Fruit fly (Drosophila melanogaster) whole organism, embryonic: ENCODE measurements around the gene Polr2G.

ENCODE experiments used
- Antp ChIP-seq: fragments of 200-800 bp; sonication (Bioruptor generic); optimal IDR thresholded peaks from 3 replicates; lab custom pipeline; 2016; ENCODE audit warnings: missing biosample characterization, missing genetic modification characterization
- B-H1 ChIP-seq: fragments of 200-800 bp; sonication (Bioruptor generic); IDR thresholded peaks from 3 replicates; pipeline ENCODE4 v1.3.6; 2022; ENCODE audit warnings: missing biosample characterization, missing genetic modification characterization
- BEAF-32 ChIP-seq: fragments of 200-800 bp; sonication (Bioruptor generic); optimal IDR thresholded peaks from 3 replicates; lab custom pipeline; 2017; ENCODE audit warnings: missing biosample characterization, missing genetic modification characterization, mild to moderate bottlenecking, moderate library complexity, missing genetic modification reagents
- BtbVII ChIP-seq: fragments of 200-800 bp; sonication (Bioruptor generic); optimal IDR thresholded peaks from 3 replicates; lab custom pipeline; 2017; ENCODE audit warnings: missing biosample characterization, mild to moderate bottlenecking, missing genetic modification characterization
- CG10366 ChIP-seq: fragments of 200-800 bp; sonication (Bioruptor generic); IDR thresholded peaks from 2 replicates; pipeline ENCODE4 v1.3.6; 2022; ENCODE audit warnings: missing biosample characterization, missing genetic modification characterization
- CG10431 ChIP-seq: fragments of 200-800 bp; sonication (Bioruptor generic); optimal IDR thresholded peaks from 3 replicates; lab custom pipeline; 2018; ENCODE audit warnings: missing biosample characterization, mild to moderate bottlenecking, missing genetic modification characterization
- CG13894 ChIP-seq: fragments of 200-800 bp; sonication (Bioruptor generic); optimal IDR thresholded peaks from 3 replicates; lab custom pipeline; 2018; ENCODE audit warnings: missing biosample characterization, mild to moderate bottlenecking, missing genetic modification characterization, moderate library complexity
- CG14441 ChIP-seq: fragments of 200-800 bp; sonication (Bioruptor generic); IDR thresholded peaks from 2 replicates; pipeline ENCODE4 v1.3.6; 2022; ENCODE audit warnings: missing biosample characterization, missing genetic modification characterization
- CG1529 ChIP-seq: fragments of 200-800 bp; sonication (Bioruptor generic); optimal IDR thresholded peaks from 3 replicates; lab custom pipeline; 2018; ENCODE audit warnings: missing biosample characterization, missing genetic modification characterization
- CG15696 ChIP-seq: fragments of 200-800 bp; sonication (Bioruptor generic); optimal IDR thresholded peaks from 2 replicates; lab custom pipeline; 2019; ENCODE audit warnings: missing biosample characterization, mild to moderate bottlenecking, missing genetic modification characterization, moderate library complexity
- CG1603 ChIP-seq: fragments of 200-800 bp; sonication (Bioruptor generic); optimal IDR thresholded peaks from 2 replicates; lab custom pipeline; 2019; ENCODE audit warnings: missing biosample characterization, mild to moderate bottlenecking, missing genetic modification characterization, moderate library complexity
- CG17568 ChIP-seq: fragments of 200-800 bp; sonication (Bioruptor generic); optimal IDR thresholded peaks from 2 replicates; lab custom pipeline; 2018; ENCODE audit warnings: missing biosample characterization, mild to moderate bottlenecking, missing genetic modification characterization, moderate library complexity
- CG17802 ChIP-seq: fragments of 200-800 bp; sonication (Bioruptor generic); optimal IDR thresholded peaks from 2 replicates; lab custom pipeline; 2018; ENCODE audit warnings: missing biosample characterization, mild to moderate bottlenecking, missing genetic modification characterization, moderate library complexity
- CG18262 ChIP-seq: fragments of 200-800 bp; optimal IDR thresholded peaks from 3 replicates; lab custom pipeline; 2019; ENCODE audit warnings: missing biosample characterization, mild to moderate bottlenecking, missing genetic modification characterization, moderate library complexity
- CG2678 ChIP-seq: fragments of 200-800 bp; sonication (Bioruptor generic); optimal IDR thresholded peaks from 3 replicates; lab custom pipeline; 2019; ENCODE audit warnings: missing biosample characterization, mild to moderate bottlenecking, missing genetic modification characterization, moderate library complexity
- CG31365 ChIP-seq: fragments of 200-800 bp; sonication (Bioruptor generic); optimal IDR thresholded peaks from 2 replicates; lab custom pipeline; 2018; ENCODE audit warnings: missing biosample characterization, mild to moderate bottlenecking, missing genetic modification characterization
- CG4730 ChIP-seq: fragments of 200-800 bp; sonication (Bioruptor generic); IDR thresholded peaks from 2 replicates; pipeline ENCODE4 v1.3.6; 2022; ENCODE audit warnings: missing biosample characterization, missing genetic modification characterization
- CG4820 ChIP-seq: fragments of 200-800 bp; sonication (Bioruptor generic); optimal IDR thresholded peaks from 3 replicates; lab custom pipeline; 2016; ENCODE audit warnings: missing biosample characterization, missing genetic modification characterization
- CG5180 ChIP-seq: fragments of 200-800 bp; sonication (Bioruptor generic); optimal IDR thresholded peaks from 3 replicates; lab custom pipeline; 2017; ENCODE audit warnings: missing biosample characterization, missing genetic modification characterization, mild to moderate bottlenecking, moderate library complexity, missing genetic modification reagents
- CG7928 ChIP-seq: fragments of 200-800 bp; sonication (Bioruptor generic); optimal IDR thresholded peaks from 2 replicates; lab custom pipeline; 2017; ENCODE audit warnings: missing biosample characterization, mild to moderate bottlenecking, missing genetic modification characterization
- CG8765 ChIP-seq: fragments of 200-800 bp; sonication (Bioruptor generic); IDR thresholded peaks from 2 replicates; pipeline ENCODE4 v1.3.6; 2022; ENCODE audit warnings: missing biosample characterization, missing genetic modification characterization
- Dp ChIP-seq: fragments of 200-800 bp; sonication (Bioruptor generic); optimal IDR thresholded peaks from 2 replicates; lab custom pipeline; 2018; ENCODE audit warnings: missing biosample characterization, mild to moderate bottlenecking, missing genetic modification characterization, moderate library complexity
- Gug ChIP-seq: fragments of 200-800 bp; sonication (Bioruptor generic); IDR thresholded peaks from 4 replicates; pipeline ENCODE4 v1.3.6; 2022; ENCODE audit warnings: missing biosample characterization, missing genetic modification characterization
- H15 ChIP-seq: fragments of 200-800 bp; sonication (Bioruptor generic); IDR thresholded peaks from 3 replicates; pipeline ENCODE4 v1.3.6; 2022; ENCODE audit warnings: missing biosample characterization, missing genetic modification characterization
- Mrtf ChIP-seq: fragments of 200-800 bp; sonication (Bioruptor generic); IDR thresholded peaks from 3 replicates; pipeline ENCODE4 v1.3.6; 2022; ENCODE audit warnings: missing biosample characterization, missing genetic modification characterization
- Ptx1 ChIP-seq: fragments of 200-800 bp; sonication (Bioruptor generic); IDR thresholded peaks from 2 replicates; pipeline ENCODE4 v1.3.6; 2022; ENCODE audit warnings: missing biosample characterization, missing genetic modification characterization
- Side ChIP-seq: fragments of 200-800 bp; sonication (Bioruptor generic); optimal IDR thresholded peaks from 2 replicates; lab custom pipeline; 2016; ENCODE audit warnings: missing biosample characterization, missing genetic modification characterization
- Taf1 ChIP-seq: fragments of 200-800 bp; sonication (Bioruptor generic); IDR thresholded peaks from 2 replicates; pipeline ENCODE4 v1.3.6; 2022; ENCODE audit warnings: missing biosample characterization, missing genetic modification characterization
- Tbp ChIP-seq: fragments of >200 bp; optimal IDR thresholded peaks from 2 replicates; lab custom pipeline; 2018; ENCODE audit warnings: missing biosample characterization, missing genetic modification characterization
- abd-A ChIP-seq: fragments of 200-800 bp; sonication (Bioruptor generic); optimal IDR thresholded peaks from 3 replicates; lab custom pipeline; 2019; ENCODE audit warnings: missing biosample characterization, mild to moderate bottlenecking, missing genetic modification characterization, moderate library complexity
- ap ChIP-seq: fragments of 200-800 bp; sonication (Bioruptor generic); IDR thresholded peaks from 2 replicates; pipeline ENCODE4 v1.3.6; 2022; ENCODE audit warnings: missing biosample characterization, missing genetic modification characterization
- bowl ChIP-seq: fragments of 200-800 bp; sonication (Bioruptor generic); IDR thresholded peaks from 2 replicates; pipeline ENCODE4 v1.3.6; 2022; ENCODE audit warnings: missing biosample characterization, missing genetic modification characterization
- croc ChIP-seq: fragments of 200-800 bp; sonication (Bioruptor generic); conservative IDR thresholded peaks from 3 replicates; pipeline ENCODE4 v1.3.6; 2022; ENCODE audit warnings: missing biosample characterization, missing genetic modification characterization
- dimm ChIP-seq: fragments of 200-800 bp; sonication (Bioruptor generic); IDR thresholded peaks from 2 replicates; pipeline ENCODE4 v1.3.6; 2022; ENCODE audit warnings: missing biosample characterization, missing genetic modification characterization
- dysf ChIP-seq: fragments of 200-800 bp; sonication (Bioruptor generic); IDR thresholded peaks from 3 replicates; pipeline ENCODE4 v1.3.6; 2022; ENCODE audit warnings: missing biosample characterization, missing genetic modification characterization
- fd96Cb ChIP-seq: fragments of 200-800 bp; sonication (Bioruptor generic); optimal IDR thresholded peaks from 2 replicates; lab custom pipeline; 2018; ENCODE audit warnings: missing biosample characterization, mild to moderate bottlenecking, missing genetic modification characterization, moderate library complexity
- gsb-n ChIP-seq: fragments of 200-800 bp; sonication (Bioruptor generic); optimal IDR thresholded peaks from 3 replicates; lab custom pipeline; 2018; ENCODE audit warnings: missing biosample characterization, mild to moderate bottlenecking, missing genetic modification characterization
- gt ChIP-seq: fragments of 200-800 bp; sonication (Bioruptor generic); IDR thresholded peaks from 2 replicates; pipeline ENCODE4 v1.3.6; 2022; ENCODE audit warnings: missing biosample characterization, missing genetic modification characterization
- inv ChIP-seq: fragments of 200-800 bp; sonication (Bioruptor generic); IDR thresholded peaks from 2 replicates; pipeline ENCODE4 v1.3.6; 2022; ENCODE audit warnings: missing biosample characterization, missing genetic modification characterization; ENCODE audit not compliant: partially characterized antibody
- jumu ChIP-seq: fragments of 200-800 bp; sonication (Bioruptor generic); optimal IDR thresholded peaks from 3 replicates; lab custom pipeline; 2016; ENCODE audit warnings: missing biosample characterization, missing genetic modification characterization
- kah ChIP-seq: fragments of 200-800 bp; sonication (Bioruptor generic); optimal IDR thresholded peaks from 2 replicates; lab custom pipeline; 2018; ENCODE audit warnings: missing biosample characterization, mild to moderate bottlenecking, missing genetic modification characterization
- knrl ChIP-seq: fragments of 200-800 bp; sonication (Bioruptor generic); IDR thresholded peaks from 3 replicates; pipeline ENCODE4 v1.3.6; 2022; ENCODE audit warnings: missing biosample characterization, missing genetic modification characterization; ENCODE audit not compliant: partially characterized antibody
- lab ChIP-seq: fragments of 200-800 bp; sonication (Bioruptor generic); optimal IDR thresholded peaks from 3 replicates; lab custom pipeline; 2017; ENCODE audit warnings: missing biosample characterization, missing genetic modification characterization, mild to moderate bottlenecking, moderate library complexity, missing genetic modification reagents
- row ChIP-seq: fragments of 200-800 bp; sonication (Bioruptor generic); IDR thresholded peaks from 3 replicates; pipeline ENCODE4 v1.3.6; 2022; ENCODE audit warnings: missing biosample characterization, missing genetic modification characterization
- schlank ChIP-seq: fragments of 200-800 bp; sonication (Bioruptor generic); optimal IDR thresholded peaks from 2 replicates; lab custom pipeline; 2018; ENCODE audit warnings: missing biosample characterization, mild to moderate bottlenecking, missing genetic modification characterization
- sisA ChIP-seq: fragments of 200-800 bp; sonication (Bioruptor generic); IDR thresholded peaks from 2 replicates; pipeline ENCODE4 v1.3.6; 2022; ENCODE audit warnings: missing biosample characterization, missing genetic modification characterization
- tgo ChIP-seq: fragments of 200-800 bp; sonication (Bioruptor generic); IDR thresholded peaks from 3 replicates; pipeline ENCODE4 v1.3.6; 2022; ENCODE audit warnings: missing biosample characterization, missing genetic modification characterization
- zen ChIP-seq: fragments of 200-800 bp; sonication (Bioruptor generic); optimal IDR thresholded peaks from 3 replicates; lab custom pipeline; 2018; ENCODE audit warnings: missing biosample characterization, mild to moderate bottlenecking, missing genetic modification characterization, moderate library complexity
- zf30C ChIP-seq: fragments of 200-800 bp; sonication (Bioruptor generic); optimal IDR thresholded peaks from 3 replicates; lab custom pipeline; 2018; ENCODE audit warnings: missing biosample characterization, mild to moderate bottlenecking, missing genetic modification characterization

Gene Polr2G

DNA sequence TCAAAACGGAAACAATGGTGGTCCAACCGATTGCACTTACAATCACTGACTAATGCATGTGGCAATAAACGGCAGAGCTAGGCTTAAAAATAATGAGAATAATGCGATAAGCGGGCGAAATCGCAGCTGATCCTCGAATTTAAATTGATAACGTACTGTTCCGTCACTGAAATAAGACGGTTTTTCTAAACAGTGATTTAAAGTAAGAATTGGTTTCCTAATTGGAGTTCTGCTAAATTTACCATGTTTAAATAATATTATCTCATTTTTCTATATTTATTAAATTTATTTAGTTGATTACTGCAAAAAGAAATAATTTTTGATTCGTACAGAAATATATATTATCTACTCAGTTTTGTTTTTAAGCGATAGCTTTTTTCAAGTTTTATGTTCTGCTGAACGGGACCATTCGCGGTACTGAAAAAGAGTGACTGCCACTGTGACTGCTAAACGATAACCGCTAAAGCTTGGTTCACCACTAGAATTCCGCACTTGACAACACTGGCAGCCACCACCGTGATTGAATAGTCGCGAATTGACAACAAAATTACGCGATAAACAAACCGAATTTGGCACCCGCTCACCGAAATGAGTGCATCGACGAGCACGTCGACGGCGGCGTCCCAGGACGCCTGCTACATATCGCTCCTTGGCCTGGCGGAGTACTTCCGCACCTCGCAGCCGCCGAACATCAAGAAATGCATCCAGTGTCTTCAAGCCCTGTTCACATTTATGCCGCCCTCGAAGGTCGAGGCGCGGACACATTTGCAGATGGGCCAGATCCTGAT lies 14.1 kb downstream of the Polr2G start, which contains the start of the genes Spn88Eb and Mau2 (continued):
- TF ChIP-seq inv (GFP tag; lab: Robert Waterston, UW) = peak; percentile 49; the same call in 1 of the 2 replicates
- TF ChIP-seq CG4730 = 0 out of 2 replicates have a peak, but pooled peaks have one; percentile 30
- TF ChIP-seq Taf1 (GFP tag; lab: Robert Waterston, UW) = no peak; the same call in 1 of the 2 replicates
- TF ChIP-seq schlank (tag; lab: Kevin White, UChicago) = peak; percentile 7
- TF ChIP-seq Ptx1 (GFP tag; lab: Robert Waterston, UW) = peak; percentile 82
- peak; percentile 48 for TF ChIP-seq CG4820
- TF ChIP-seq BEAF-32 (GFP tag; lab: Kevin White, UChicago) = peak; percentile 82
- TF ChIP-seq CG15696 (tag; lab: Kevin White, UChicago) = peak; percentile 48
- TF ChIP-seq croc (GFP tag; lab: Robert Waterston, UW) = peak; percentile 56; the same call in 2 of the 3 replicates
- peak; percentile 76 for TF ChIP-seq jumu (GFP tag; lab: Kevin White, UChicago)
- peak; percentile 82 for TF ChIP-seq knrl (GFP tag; lab: Robert Waterston, UW)
- peak; percentile 88 for TF ChIP-seq Gug (GFP tag; lab: Robert Waterston, UW)
- no peak for TF ChIP-seq CG1529 (GFP tag; lab: Kevin White, UChicago)
- TF ChIP-seq CG18262 (tag; lab: Kevin White, UChicago) = peak; percentile 55
- peak; percentile 61; the same call in 1 of the 2 replicates for TF ChIP-seq CG8765 (GFP tag; lab: Robert Waterston, UW)
- peak; percentile 62 for TF ChIP-seq sisA
- TF ChIP-seq lab (GFP tag; lab: Kevin White, UChicago) = no peak
- TF ChIP-seq Tbp (GFP tag; lab: Kevin White, UChicago) = no peak
- peak; percentile 59 for TF ChIP-seq tgo (GFP tag; lab: Robert Waterston, UW)
- TF ChIP-seq ap (GFP tag; lab: Robert Waterston, UW) = no peak
- peak; percentile 63 for TF ChIP-seq zen (tag; lab: Kevin White, UChicago)
- peak; percentile 61; the same call in 2 of the 3 replicates for TF ChIP-seq H15 (GFP tag; lab: Robert Waterston, UW)
- TF ChIP-seq kah (GFP tag; lab: Kevin White, UChicago) = peak; percentile 4
- TF ChIP-seq bowl = no peak
- no peak for TF ChIP-seq CG2678 (tag; lab: Kevin White, UChicago)
- TF ChIP-seq CG7928 = peak; percentile 17
- peak; percentile 37 for TF ChIP-seq Dp (GFP tag; lab: Kevin White, UChicago)
- TF ChIP-seq dimm (GFP tag; lab: Robert Waterston, UW) = no peak
- TF ChIP-seq B-H1 (GFP tag; lab: Robert Waterston, UW) = peak; percentile 57; the same call in 2 of the 3 replicates
- no peak for TF ChIP-seq CG17568 (GFP tag; lab: Kevin White, UChicago)
- no peak for TF ChIP-seq abd-A (tag; lab: Kevin White, UChicago)
- peak; percentile 28 for TF ChIP-seq fd96Cb (tag; lab: Kevin White, UChicago)
- no peak for TF ChIP-seq BtbVII (GFP tag; lab: Kevin White, UChicago)
- peak; percentile 70 for TF ChIP-seq CG14441
- TF ChIP-seq Side (GFP tag; lab: Kevin White, UChicago) = peak; percentile 20
- TF ChIP-seq row (GFP tag; lab: Robert Waterston, UW) = peak; percentile 97
- TF ChIP-seq zf30C = no peak
- TF ChIP-seq CG1603 (tag; lab: Kevin White, UChicago) = peak; percentile 71
- TF ChIP-seq CG10431 = no peak
- TF ChIP-seq Mrtf (GFP tag; lab: Robert Waterston, UW) = peak; percentile 69; the same call in 2 of the 3 replicates
- no peak for TF ChIP-seq gt (GFP tag; lab: Robert Waterston, UW)
- TF ChIP-seq CG31365 = no peak
- TF ChIP-seq Antp (GFP tag; lab: Kevin White, UChicago) = peak; percentile 75
- TF ChIP-seq gsb-n (tag; lab: Kevin White, UChicago) = no peak
- TF ChIP-seq dysf (GFP tag; lab: Robert Waterston, UW) = peak; percentile 80
- no peak for TF ChIP-seq CG5180
- no peak for TF ChIP-seq CG13894
- peak; percentile 74 for TF ChIP-seq CG10366 (GFP tag; lab: Robert Waterston, UW)
- TF ChIP-seq CG17802 (tag; lab: Kevin White, UChicago) = peak; percentile 98
